Fruit fly (Drosophila melanogaster) whole organism, embryonic: ENCODE measurements around the gene Cks85A.

Source experiments
- CG12391 ChIP-seq: fragments of 200-800 bp; sonication (Bioruptor generic); optimal IDR thresholded peaks from 3 replicates; lab custom pipeline; 2018; ENCODE audit warnings: missing biosample characterization, mild to moderate bottlenecking, missing genetic modification characterization, moderate library complexity
- Oli ChIP-seq: fragments of 200-800 bp; sonication (Bioruptor generic); optimal IDR thresholded peaks from 2 replicates; lab custom pipeline; 2018; ENCODE audit warnings: missing biosample characterization, mild to moderate bottlenecking, missing genetic modification characterization, moderate library complexity
- Poxn ChIP-seq: fragments of 200-800 bp; sonication (Bioruptor generic); IDR thresholded peaks from 2 replicates; pipeline ENCODE4 v1.3.6; 2022; ENCODE audit warnings: missing biosample characterization, missing genetic modification characterization
- Scr ChIP-seq: fragments of 200-800 bp; sonication (Bioruptor generic); IDR thresholded peaks from 2 replicates; pipeline ENCODE4 v1.3.6; 2022; ENCODE audit warnings: missing biosample characterization, missing genetic modification characterization; ENCODE audit not compliant: partially characterized antibody
- Sox100B ChIP-seq: fragments of 200-800 bp; sonication (Bioruptor generic); optimal IDR thresholded peaks from 3 replicates; lab custom pipeline; 2018; ENCODE audit warnings: missing biosample characterization, mild to moderate bottlenecking, missing genetic modification characterization
- abd-A ChIP-seq: fragments of 200-800 bp; sonication (Bioruptor generic); optimal IDR thresholded peaks from 3 replicates; lab custom pipeline; 2019; ENCODE audit warnings: missing biosample characterization, mild to moderate bottlenecking, missing genetic modification characterization, moderate library complexity
- al ChIP-seq: fragments of 200-800 bp; sonication (Bioruptor generic); IDR thresholded peaks from 2 replicates; pipeline ENCODE4 v1.3.6; 2022; ENCODE audit warnings: missing biosample characterization, missing genetic modification characterization
- ato ChIP-seq: fragments of 200-800 bp; sonication (Bioruptor generic); IDR thresholded peaks from 2 replicates; pipeline ENCODE4 v1.3.6; 2022; ENCODE audit warnings: missing biosample characterization, missing genetic modification characterization; ENCODE audit not compliant: partially characterized antibody
- so ChIP-seq: fragments of 200-800 bp; sonication (Bioruptor generic); IDR thresholded peaks from 3 replicates; pipeline ENCODE4 v1.3.6; 2022; ENCODE audit warnings: missing biosample characterization, missing genetic modification characterization
- tx ChIP-seq: fragments of 200-800 bp; sonication (Bioruptor generic); optimal IDR thresholded peaks from 2 replicates; lab custom pipeline; 2016; ENCODE audit warnings: missing biosample characterization, missing genetic modification characterization

DNA sequence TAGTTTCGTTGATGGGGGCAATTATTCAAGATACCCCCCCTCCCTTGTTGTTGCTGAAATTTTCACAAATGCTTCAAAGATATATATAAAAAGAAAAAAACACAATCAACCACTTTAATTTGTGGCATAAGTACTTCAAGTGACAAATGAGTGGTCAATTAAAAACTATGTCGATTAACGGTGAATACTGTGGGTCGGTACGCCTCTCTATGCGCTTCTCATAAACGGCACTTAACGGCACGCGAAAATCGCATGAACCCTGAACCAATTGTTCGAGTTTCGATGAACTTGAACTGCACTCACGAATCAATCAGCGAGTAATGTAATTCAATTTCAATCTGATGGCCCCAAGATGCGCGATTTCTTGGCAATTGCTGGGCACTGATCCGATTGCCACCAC lies 21.9 kb upstream of the Cks85A start:
- TF ChIP-seq so (GFP tag; lab: Robert Waterston, UW): no peak
- TF ChIP-seq ato (GFP tag; lab: Robert Waterston, UW): no peak
- no peak for TF ChIP-seq Sox100B
- no peak for TF ChIP-seq abd-A (tag; lab: Kevin White, UChicago)
- TF ChIP-seq tx: no peak
- TF ChIP-seq Oli (tag; lab: Kevin White, UChicago): no peak
- TF ChIP-seq CG12391 (tag; lab: Kevin White, UChicago): no peak
- no peak for TF ChIP-seq al (GFP tag; lab: Robert Waterston, UW)
- no peak for TF ChIP-seq Poxn (GFP tag; lab: Robert Waterston, UW)
- no peak for TF ChIP-seq Scr (GFP tag; lab: Robert Waterston, UW)
